Worm (Caenorhabditis elegans): ENCODE data around the gene osm-1.

ce11 chrX:16555726-16556125, 15.3 kb downstream of the osm-1 start:
- TF ChIP-seq sma-3 (GFP tag; optimal IDR thresholded peaks at IDR 0.05) (peak; percentile 9), unc-39 (tag; optimal IDR thresholded peaks at IDR 0.05) (no peak), skn-1 (tag; optimal IDR thresholded peaks at IDR 0.05) (no peak), lin-39 (tag; optimal IDR thresholded peaks at IDR 0.05) (no peak), nhr-10 (tag; optimal IDR thresholded peaks at IDR 0.05) (no peak), unc-62 (GFP tag; optimal IDR thresholded peaks at IDR 0.05) (no peak), snpc-4 (tag; optimal IDR thresholded peaks at IDR 0.05) (no peak), egl-27 (tag; optimal IDR thresholded peaks at IDR 0.05) (no peak), sma-9 (GFP tag; optimal IDR thresholded peaks at IDR 0.05) (peak; percentile 70), sma-9 (tag; optimal IDR thresholded peaks at IDR 0.05) (no peak), Y55F3AM.14 (GFP tag; optimal IDR thresholded peaks at IDR 0.05) (no peak), nhr-77 (tag; optimal IDR thresholded peaks at IDR 0.05) (no peak)
